Fruit fly (Drosophila melanogaster): Measurements from ENCODE around the gene Ide.

The Ide gene

dm6 chr3L:20398243-20399222 lies 22.8 kb upstream of the Ide start:
- peak; percentile 60 for TF ChIP-seq CG17801 (GFP tag; optimal IDR thresholded peaks at IDR 0.05; ENCODE audit: partially characterized antibody)

- TF ChIP-seq CG17801 (GFP tag; optimal IDR thresholded peaks at IDR 0.05; ENCODE audit: partially characterized antibody): no peak
These were observed 22.1 kb upstream of the Ide start for dm6 chr3L:20397770-20398169.

- no peak for TF ChIP-seq CG17801 (GFP tag; optimal IDR thresholded peaks at IDR 0.05; ENCODE audit: partially characterized antibody)
These were observed 20.4 kb upstream of the Ide start for dm6 chr3L:20396047-20396446.

dm6 chr3L:20395257-20395909 lies 19.7 kb upstream of the Ide start:
- peak; percentile 75 for TF ChIP-seq CG17801 (GFP tag; optimal IDR thresholded peaks at IDR 0.05; ENCODE audit: partially characterized antibody)

dm6 chr3L:20393357-20393756 lies 17.7 kb upstream of the Ide start, which contains the start of gene CG33969:
Gene CG33969, minus strand, starts transcription at chr3L:20393553.
- peak; percentile 2 for TF ChIP-seq CG17801 (GFP tag; optimal IDR thresholded peaks at IDR 0.05; ENCODE audit: partially characterized antibody)

dm6 chr3L:20388983-20389382 lies 13.3 kb upstream of the Ide start:
- TF ChIP-seq CG17801 (GFP tag; optimal IDR thresholded peaks at IDR 0.05; ENCODE audit: partially characterized antibody): no peak

dm6 chr3L:20387843-20388163 lies 12.1 kb upstream of the Ide start:
- TF ChIP-seq CG17801 (GFP tag; optimal IDR thresholded peaks at IDR 0.05; ENCODE audit: partially characterized antibody): no peak

dm6 chr3L:20387038-20387842 lies 11.5 kb upstream of the Ide start:
- no peak for TF ChIP-seq CG17801 (GFP tag; optimal IDR thresholded peaks at IDR 0.05; ENCODE audit: partially characterized antibody)

dm6 chr3L:20385969-20386370 lies 10.3 kb upstream of the Ide start:
- no peak for TF ChIP-seq CG17801 (GFP tag; optimal IDR thresholded peaks at IDR 0.05; ENCODE audit: partially characterized antibody)

- no peak for TF ChIP-seq CG17801 (GFP tag; optimal IDR thresholded peaks at IDR 0.05; ENCODE audit: partially characterized antibody)
These were observed 9.7 kb upstream of the Ide start for dm6 chr3L:20385408-20385807.

- TF ChIP-seq CG17801 (GFP tag; optimal IDR thresholded peaks at IDR 0.05; ENCODE audit: partially characterized antibody): no peak
These were observed 9.3 kb upstream of the Ide start for dm6 chr3L:20385006-20385405.

- TF ChIP-seq CG17801 (GFP tag; optimal IDR thresholded peaks at IDR 0.05; ENCODE audit: partially characterized antibody): peak; percentile 76
These were observed 8.6 kb upstream of the Ide start, which contains the start of the genes CG5498 and fbl for dm6 chr3L:20384086-20384810. Gene CG5498, minus strand, starts transcription at chr3L:20384109. Gene fbl, plus strand, starts transcription at chr3L:20384429.

dm6 chr3L:20379496-20379895 lies 3.8 kb upstream of the Ide start:
- TF ChIP-seq CG17801 (GFP tag; optimal IDR thresholded peaks at IDR 0.05; ENCODE audit: partially characterized antibody): no peak

dm6 chr3L:20376564-20376920 lies 846 bp upstream of the Ide start:
- no peak for TF ChIP-seq CG17801 (GFP tag; optimal IDR thresholded peaks at IDR 0.05; ENCODE audit: partially characterized antibody)

- TF ChIP-seq CG17801 (GFP tag; optimal IDR thresholded peaks at IDR 0.05; ENCODE audit: partially characterized antibody): no peak
These were observed 229 bp downstream of the Ide start for dm6 chr3L:20375467-20375866.
